Fruit fly (Drosophila melanogaster): ENCODE results near the gene pn.

pn gene

dm6 chrX:2149478-2149877 is 31.5 kb upstream of the pn start, which contains the start of gene bcn92 (continued):
- TF ChIP-seq lab (GFP tag; optimal IDR thresholded peaks at IDR 0.05) (no peak), Spps (tag; optimal IDR thresholded peaks at IDR 0.05) (no peak), toy (GFP tag; IDR thresholded peaks at IDR 0.05) (no peak), ara (GFP tag; IDR thresholded peaks at IDR 0.05) (no peak), Dll (GFP tag; IDR thresholded peaks at IDR 0.05; ENCODE audit: partially characterized antibody) (peak; percentile 94), Hr78 (GFP tag; optimal IDR thresholded peaks at IDR 0.05) (peak in 1 of 2 experiments; percentile 12), CG12391 (tag; optimal IDR thresholded peaks at IDR 0.05) (peak; percentile 64), CG15601 (tag; optimal IDR thresholded peaks at IDR 0.05) (peak; percentile 20), danr (GFP tag; IDR thresholded peaks at IDR 0.05) (no peak), CG18476 (GFP tag; optimal IDR thresholded peaks at IDR 0.05) (peak; percentile 9), CG2202 (tag; optimal IDR thresholded peaks at IDR 0.05) (no peak), grau (tag; optimal IDR thresholded peaks at IDR 0.05) (peak; percentile 57), CG2120 (GFP tag; optimal IDR thresholded peaks at IDR 0.05) (peak; percentile 65), Ets97D (GFP tag; optimal IDR thresholded peaks at IDR 0.05) (peak; percentile 48), Usf (GFP tag; optimal IDR thresholded peaks at IDR 0.05) (peak; percentile 35), lov (optimal IDR thresholded peaks at IDR 0.05) (no peak), lov (GFP tag; IDR thresholded peaks at IDR 0.05) (no peak), CG6272 (GFP tag; IDR thresholded peaks at IDR 0.05) (peak; percentile 31; the same call in 1 of the 2 replicates), fd3F (GFP tag; optimal IDR thresholded peaks at IDR 0.05) (no peak), Myb (GFP tag; optimal IDR thresholded peaks at IDR 0.05) (peak; percentile 45), ham (GFP tag; IDR thresholded peaks at IDR 0.05) (no peak), CG3726 (GFP tag; IDR thresholded peaks at IDR 0.05) (no peak), schlank (tag; optimal IDR thresholded peaks at IDR 0.05) (no peak), CG4404 (GFP tag; IDR thresholded peaks at IDR 0.05) (no peak), gro (GFP tag; optimal IDR thresholded peaks at IDR 0.05) (peak; percentile 59), Scr (GFP tag; IDR thresholded peaks at IDR 0.05; ENCODE audit: partially characterized antibody) (peak; percentile 95), Deaf1 (tag; optimal IDR thresholded peaks at IDR 0.05) (no peak), tap (tag; optimal IDR thresholded peaks at IDR 0.05) (no peak), Dfd (GFP tag; optimal IDR thresholded peaks at IDR 0.05) (no peak), fd64A (GFP tag; optimal IDR thresholded peaks at IDR 0.05) (no peak), phol (tag; optimal IDR thresholded peaks at IDR 0.05) (peak; percentile 5), CG8089 (GFP tag; optimal IDR thresholded peaks at IDR 0.05) (no peak), ken (GFP tag; IDR thresholded peaks at IDR 0.05) (no peak), CG11093 (GFP tag; IDR thresholded peaks at IDR 0.05) (no peak), org-1 (GFP tag; optimal IDR thresholded peaks at IDR 0.05) (no peak), CG17328 (GFP tag; IDR thresholded peaks at IDR 0.05) (no peak), ase (GFP tag; IDR thresholded peaks at IDR 0.05) (no peak), Pdp1 (GFP tag; optimal IDR thresholded peaks at IDR 0.05) (peak; percentile 46 to 90), CG10462 (GFP tag; optimal IDR thresholded peaks at IDR 0.05) (no peak), CG31365 (tag; optimal IDR thresholded peaks at IDR 0.05) (no peak), ab (GFP tag; optimal IDR thresholded peaks at IDR 0.05) (no peak), ash1 (GFP tag; optimal IDR thresholded peaks at IDR 0.05) (no peak), CG14441 (GFP tag; IDR thresholded peaks at IDR 0.05) (peak; percentile 33; the same call in 1 of the 2 replicates), CG14710 (tag; optimal IDR thresholded peaks at IDR 0.05) (peak; percentile 44), Sin3A (optimal IDR thresholded peaks at IDR 0.05) (peak; percentile 30), Mad (GFP tag; optimal IDR thresholded peaks at IDR 0.05) (peak; percentile 39), CG7928 (GFP tag; optimal IDR thresholded peaks at IDR 0.05) (no peak), corto (GFP tag; optimal IDR thresholded peaks at IDR 0.05) (no peak), sna (GFP tag; IDR thresholded peaks at IDR 0.05; ENCODE audit: partially characterized antibody) (peak; percentile 93), ttk (GFP tag; IDR thresholded peaks at IDR 0.05) (no peak), psq (GFP tag; optimal IDR thresholded peaks at IDR 0.05) (no peak), Max (GFP tag; optimal IDR thresholded peaks at IDR 0.05) (peak; percentile 33)
